Fruit fly (Drosophila melanogaster) whole organism: ENCODE data around the gene Nha1.

Experiments
- CG8478 ChIP-seq: fragments of >200 bp; optimal IDR thresholded peaks from 2 replicates; lab custom pipeline; 2018; ENCODE audit warnings: inconsistent platforms
- Dll ChIP-seq: fragments of >200 bp; optimal IDR thresholded peaks from 2 replicates; lab custom pipeline; 2017
- EcR ChIP-seq, 2 experiments: fragments of >200 bp; optimal IDR thresholded peaks; 2 replicates each; lab custom pipeline; 2017; ENCODE audit warnings: missing biosample characterization in 2 of 2, missing genetic modification characterization in 2 of 2, missing genetic modification reagents in 2 of 2
- pan ChIP-seq: fragments of >200 bp; optimal IDR thresholded peaks from 2 replicates; lab custom pipeline; 2017
- psq ChIP-seq: fragments of >200 bp; optimal IDR thresholded peaks from 2 replicates; lab custom pipeline; 2017
- usp ChIP-seq: fragments of >200 bp; optimal IDR thresholded peaks from 2 replicates; lab custom pipeline; 2017; ENCODE audit warnings: missing biosample characterization, missing genetic modification characterization, mixed read lengths

Nha1 gene

dm6 chr2L:6819230-6820049, 50.7 kb downstream of the Nha1 start:
- no peak for TF ChIP-seq EcR (GFP tag; optimal IDR thresholded peaks at IDR 0.05; lab: Kevin White, UChicago)
- TF ChIP-seq usp (GFP tag; lab: Kevin White, UChicago): no peak
- no peak for TF ChIP-seq psq
- TF ChIP-seq CG8478: no peak
- TF ChIP-seq Dll: no peak
- no peak for TF ChIP-seq pan (lab: Kevin White, UChicago)

- TF ChIP-seq usp (GFP tag; lab: Kevin White, UChicago) (no peak), Dll (no peak), CG8478 (no peak)
These were observed 51.8 kb downstream of the Nha1 start for dm6 chr2L:6818357-6818756.

- TF ChIP-seq psq (no peak), CG8478 (no peak), pan (lab: Kevin White, UChicago) (no peak), EcR (GFP tag; optimal IDR thresholded peaks at IDR 0.05; lab: Kevin White, UChicago) (no peak), usp (GFP tag; lab: Kevin White, UChicago) (no peak), Dll (no peak)
These were observed 52.7 kb downstream of the Nha1 start for dm6 chr2L:6817493-6817892.
